Worm (Caenorhabditis elegans): ENCODE results near the gene Y46E12A.3.

- TF ChIP-seq snpc-4 (GFP tag; optimal IDR thresholded peaks at IDR 0.05) (no peak), snpc-4 (tag; optimal IDR thresholded peaks at IDR 0.05) (no peak), madf-3 (GFP tag; IDR thresholded peaks at IDR 0.05) (no peak), bed-1 (GFP tag; IDR thresholded peaks at IDR 0.05) (no peak)
Observed at ce11 chrIII:1763222-1763621, 8.5 kb upstream of the Y46E12A.3 start, which contains the start of gene cnc-6.
